Worm (Caenorhabditis elegans) whole organism, L1 larva: ENCODE measurements around the gene nuo-5.
A peak's percentile ranks its signal among the peaks of the same experiment; 100 is the strongest.

Experiments used
- C04F5.9 ChIP-seq: sonication (generic microtip); optimal IDR thresholded peaks from 2 replicates; lab custom pipeline; 2016; ENCODE audit warnings: missing genetic modification characterization, missing compliant biosample characterization
- F16B12.6 ChIP-seq: fragments of 150-350 bp; optimal IDR thresholded peaks from 2 replicates; lab custom pipeline; 2014; ENCODE audit warnings: missing biosample characterization, missing genetic modification characterization
- Y116A8C.19 ChIP-seq: sonication (generic microtip); optimal IDR thresholded peaks from 2 replicates; lab custom pipeline; 2016; ENCODE audit warnings: missing compliant biosample characterization, missing genetic modification characterization, borderline replicate concordance
- aha-1 ChIP-seq: fragments of 150-350 bp; optimal IDR thresholded peaks from 2 replicates; lab custom pipeline; 2014; ENCODE audit warnings: missing biosample characterization, missing genetic modification characterization
- alr-1 ChIP-seq: fragments of 200-800 bp; sonication (Bioruptor generic); optimal IDR thresholded peaks from 2 replicates; lab custom pipeline; 2018; ENCODE audit warnings: borderline replicate concordance, mild to moderate bottlenecking, missing genetic modification characterization, missing compliant biosample characterization
- aly-2 ChIP-seq: fragments of 150-350 bp; optimal IDR thresholded peaks from 2 replicates; lab custom pipeline; 2014; ENCODE audit warnings: missing biosample characterization, missing genetic modification characterization
- ama-1 ChIP-seq: fragments of 150-350 bp; optimal IDR thresholded peaks from 2 replicates; lab custom pipeline; 2014
- blmp-1 ChIP-seq: fragments of 150-350 bp; optimal IDR thresholded peaks from 2 replicates; lab custom pipeline; 2014; ENCODE audit warnings: missing biosample characterization, missing genetic modification characterization
- ceh-8 ChIP-seq: fragments of 200-800 bp; sonication (Bioruptor generic); optimal IDR thresholded peaks from 2 replicates; lab custom pipeline; 2018; ENCODE audit warnings: mild to moderate bottlenecking, missing genetic modification characterization, moderate library complexity, missing compliant biosample characterization
- ceh-82 ChIP-seq, 3 experiments: fragments of 150-350 bp in 1 of 3; sonication (generic microtip) in 2 of 3; optimal IDR thresholded peaks; 2 replicates each; lab custom pipeline; 2014 to 2017; ENCODE audit warnings: missing biosample characterization in 3 of 3, missing genetic modification characterization in 3 of 3
- ceh-88 ChIP-seq: fragments of 200-800 bp; sonication (Bioruptor generic); IDR thresholded peaks from 2 replicates; pipeline ENCODE4 v1.3.6; 2022; ENCODE audit warnings: missing genetic modification characterization, missing compliant biosample characterization
- dpl-1 ChIP-seq, 3 experiments: fragments of 150-350 bp in 2 of 3; sonication (generic microtip) in 1 of 3; optimal IDR thresholded peaks; 2 replicates each; lab custom pipeline; 2014 to 2017; ENCODE audit warnings: missing biosample characterization in 3 of 3, missing genetic modification characterization in 3 of 3, missing genetic modification reagents in 3 of 3
- efl-1 ChIP-seq, 4 experiments: fragments of 150-350 bp; optimal IDR thresholded peaks in 3 of 4; peaks in 1 of 4; 1 replicate in 1 of 4; 2 replicates in 3 of 4; lab custom pipeline; 2014; ENCODE audit warnings: missing biosample characterization in 2 of 4, missing genetic modification characterization in 2 of 4, missing genetic modification reagents in 2 of 4
- efl-3 ChIP-seq: fragments of 200-800 bp; sonication (Bioruptor generic); optimal IDR thresholded peaks from 2 replicates; lab custom pipeline; 2018; ENCODE audit warnings: mild to moderate bottlenecking, missing genetic modification characterization, missing compliant biosample characterization
- egl-13 ChIP-seq: sonication (generic microtip); optimal IDR thresholded peaks from 2 replicates; lab custom pipeline; 2016; ENCODE audit warnings: missing genotype, missing genetic modification reagents, missing genetic modification characterization, missing compliant biosample characterization
- egl-27 ChIP-seq, 2 experiments: fragments of 150-350 bp in 1 of 2; sonication (generic microtip); optimal IDR thresholded peaks; 3 replicates each; lab custom pipeline; 2017 to 2018; ENCODE audit warnings: missing biosample characterization in 2 of 2, missing genetic modification characterization in 2 of 2, missing genetic modification reagents in 2 of 2
- elt-2 ChIP-seq: sonication (generic microtip); optimal IDR thresholded peaks from 2 replicates; lab custom pipeline; 2016; ENCODE audit warnings: missing genetic modification characterization, mild to moderate bottlenecking, inconsistent platforms, missing compliant biosample characterization, missing genetic modification reagents
- elt-3 ChIP-seq, 6 experiments: fragments of 150-350 bp in 1 of 6; sonication (generic microtip); optimal IDR thresholded peaks; 2 replicates each; lab custom pipeline; 2017 to 2018; ENCODE audit warnings: missing biosample characterization in 6 of 6, missing genetic modification characterization in 6 of 6, inconsistent platforms in 1 of 6
- fkh-10 ChIP-seq: sonication (generic microtip); optimal IDR thresholded peaks from 2 replicates; lab custom pipeline; 2017; ENCODE audit warnings: missing biosample characterization, missing genetic modification reagents, missing genetic modification characterization
- fkh-4 ChIP-seq: sonication (generic microtip); optimal IDR thresholded peaks from 2 replicates; lab custom pipeline; 2016; ENCODE audit warnings: missing compliant biosample characterization, missing genetic modification characterization, borderline replicate concordance
- fkh-8 ChIP-seq: sonication (generic microtip); optimal IDR thresholded peaks from 2 replicates; lab custom pipeline; 2016; ENCODE audit warnings: mild to moderate bottlenecking, missing genetic modification characterization, missing compliant biosample characterization
- fos-1 ChIP-seq: fragments of 150-350 bp; optimal IDR thresholded peaks from 2 replicates; lab custom pipeline; 2014; ENCODE audit warnings: missing biosample characterization, missing genetic modification characterization
- hlh-17 ChIP-seq: fragments of 200-800 bp; sonication (Bioruptor generic); optimal IDR thresholded peaks from 2 replicates; lab custom pipeline; 2018; ENCODE audit warnings: missing genetic modification characterization, mild to moderate bottlenecking, missing compliant biosample characterization, moderate library complexity, borderline replicate concordance
- hlh-4 ChIP-seq: sonication (generic microtip); optimal IDR thresholded peaks from 2 replicates; lab custom pipeline; 2016; ENCODE audit warnings: mild to moderate bottlenecking, missing genetic modification characterization, missing compliant biosample characterization
- isw-1 ChIP-seq: fragments of 200-800 bp; sonication (Bioruptor generic); IDR thresholded peaks from 2 replicates; pipeline ENCODE4 v1.3.6; 2022; ENCODE audit warnings: missing genetic modification characterization, missing compliant biosample characterization
- lin-14 ChIP-seq: fragments of 200-800 bp; sonication (Bioruptor generic); optimal IDR thresholded peaks from 2 replicates; lab custom pipeline; 2018; ENCODE audit warnings: mild to moderate bottlenecking, missing genetic modification characterization, moderate library complexity, missing compliant biosample characterization
- lin-35 ChIP-seq, 2 experiments: fragments of 150-350 bp; optimal IDR thresholded peaks; 2 replicates each; lab custom pipeline; 2014; ENCODE audit warnings: missing biosample characterization in 2 of 2, missing genetic modification characterization in 2 of 2, missing genetic modification reagents in 2 of 2
- mef-2 ChIP-seq: fragments of 150-350 bp; optimal IDR thresholded peaks from 2 replicates; lab custom pipeline; 2014; ENCODE audit warnings: missing biosample characterization, missing genetic modification characterization
- mep-1 ChIP-seq: fragments of 150-350 bp; optimal IDR thresholded peaks from 2 replicates; lab custom pipeline; 2014; ENCODE audit warnings: missing biosample characterization, missing genetic modification characterization
- nhr-11 ChIP-seq: fragments of 150-350 bp; optimal IDR thresholded peaks from 2 replicates; lab custom pipeline; 2014; ENCODE audit warnings: missing biosample characterization, missing genetic modification characterization
- nhr-19 ChIP-seq: fragments of 200-800 bp; sonication (Bioruptor generic); conservative IDR thresholded peaks from 2 replicates; pipeline ENCODE4 v1.3.6; 2022; ENCODE audit warnings: missing genetic modification characterization, missing compliant biosample characterization
- nhr-20 ChIP-seq: sonication (generic microtip); optimal IDR thresholded peaks from 2 replicates; lab custom pipeline; 2016; ENCODE audit warnings: mild to moderate bottlenecking, missing genetic modification characterization, missing compliant biosample characterization
- nhr-237 ChIP-seq: fragments of 150-350 bp; optimal IDR thresholded peaks from 2 replicates; lab custom pipeline; 2014; ENCODE audit warnings: missing biosample characterization, missing genetic modification characterization
- nhr-47 ChIP-seq: sonication (generic microtip); optimal IDR thresholded peaks from 2 replicates; lab custom pipeline; 2016; ENCODE audit warnings: mild to moderate bottlenecking, missing genetic modification characterization, moderate library complexity, missing compliant biosample characterization
- nhr-71 ChIP-seq: sonication (generic microtip); optimal IDR thresholded peaks from 2 replicates; lab custom pipeline; 2016; ENCODE audit warnings: mild to moderate bottlenecking, missing genetic modification characterization, moderate library complexity, missing compliant biosample characterization
- nhr-84 ChIP-seq: sonication (generic microtip); optimal IDR thresholded peaks from 2 replicates; lab custom pipeline; 2017; ENCODE audit warnings: missing biosample characterization, missing genetic modification characterization
- nhr-85 ChIP-seq: sonication (generic microtip); peaks from one replicate; lab custom pipeline; 2016; ENCODE audit warnings: missing genetic modification characterization, inconsistent platforms, missing compliant biosample characterization
- pax-3 ChIP-seq: fragments of 200-800 bp; sonication (Bioruptor generic); optimal IDR thresholded peaks from 2 replicates; lab custom pipeline; 2018; ENCODE audit warnings: mild to moderate bottlenecking, missing genetic modification characterization, moderate library complexity, missing compliant biosample characterization
- snpc-4 ChIP-seq: fragments of 150-350 bp; optimal IDR thresholded peaks from 2 replicates; lab custom pipeline; 2014; ENCODE audit warnings: missing biosample characterization, missing genetic modification characterization
- snu-23 ChIP-seq: sonication (generic microtip); optimal IDR thresholded peaks from 2 replicates; lab custom pipeline; 2016; ENCODE audit warnings: missing genetic modification characterization, missing compliant biosample characterization
- sox-4 ChIP-seq: sonication (generic microtip); optimal IDR thresholded peaks from 2 replicates; lab custom pipeline; 2016; ENCODE audit warnings: missing genetic modification characterization, missing compliant biosample characterization
- sup-37 ChIP-seq: fragments of 200-800 bp; sonication (Bioruptor generic); optimal IDR thresholded peaks from 2 replicates; lab custom pipeline; 2018; ENCODE audit warnings: mild to moderate bottlenecking, missing genetic modification characterization, missing compliant biosample characterization
- swsn-7 ChIP-seq: sonication (generic microtip); optimal IDR thresholded peaks from 2 replicates; lab custom pipeline; 2016; ENCODE audit warnings: missing genetic modification characterization, missing compliant biosample characterization
- unc-62 ChIP-seq: fragments of 150-350 bp; optimal IDR thresholded peaks from 2 replicates; lab custom pipeline; 2014; ENCODE audit warnings: missing biosample characterization, missing genetic modification reagents, missing genetic modification characterization
- unc-86 ChIP-seq: sonication (generic microtip); optimal IDR thresholded peaks from 2 replicates; lab custom pipeline; 2016; ENCODE audit warnings: missing genetic modification characterization, missing compliant biosample characterization
- unc-98 ChIP-seq: fragments of 200-800 bp; sonication (Bioruptor generic); IDR thresholded peaks from 2 replicates; pipeline ENCODE4 v1.3.6; 2022; ENCODE audit warnings: missing genetic modification characterization, missing compliant biosample characterization
- vab-15 ChIP-seq: sonication (generic microtip); optimal IDR thresholded peaks from 2 replicates; lab custom pipeline; 2017; ENCODE audit warnings: missing genotype, mild to moderate bottlenecking, missing genetic modification characterization, missing compliant biosample characterization
- zip-4 ChIP-seq: fragments of 200-800 bp; sonication (Bioruptor generic); optimal IDR thresholded peaks from 2 replicates; lab custom pipeline; 2018; ENCODE audit warnings: mild to moderate bottlenecking, missing genetic modification characterization, moderate library complexity, missing compliant biosample characterization
- ztf-11 ChIP-seq, 2 experiments: sonication (generic microtip); optimal IDR thresholded peaks; 2 replicates each; lab custom pipeline; 2016 to 2017; ENCODE audit warnings: missing genetic modification characterization in 2 of 2, missing biosample characterization in 1 of 2, missing compliant biosample characterization in 1 of 2
- ztf-4 ChIP-seq: fragments of 150-350 bp; optimal IDR thresholded peaks from 2 replicates; lab custom pipeline; 2014; ENCODE audit warnings: missing biosample characterization, missing genetic modification characterization

The nuo-5 gene

DNA sequence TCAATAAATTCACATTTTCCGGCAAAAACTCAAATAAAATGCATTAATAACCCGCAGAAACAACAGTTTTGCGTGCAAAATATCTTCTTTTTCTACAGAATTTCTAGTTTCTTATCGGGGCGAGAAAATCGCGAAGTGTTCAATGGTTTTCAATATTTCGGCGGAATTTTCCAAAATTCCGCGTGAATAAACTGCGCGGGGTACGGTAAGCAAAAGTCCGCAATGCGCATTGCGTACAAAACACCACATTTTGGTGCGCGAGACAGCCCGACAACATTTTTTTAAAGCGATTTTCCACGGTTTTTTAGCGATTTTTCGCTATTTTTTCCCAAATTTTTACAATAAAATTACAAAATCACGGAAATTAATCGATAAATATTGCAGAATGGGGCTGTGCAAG, 4.4 kb upstream of the nuo-5 start, which contains the start of gene Y45G12B.2 (continued):
- no peak for TF ChIP-seq sup-37 (GFP tag; lab: Kevin White, UChicago)
- TF ChIP-seq unc-86 (tag; lab: Kevin White, UChicago) = peak; percentile 30
- no peak for TF ChIP-seq ama-1
- no peak for TF ChIP-seq elt-2 (tag; lab: Kevin White, UChicago)
- TF ChIP-seq ceh-8 (GFP tag; lab: Kevin White, UChicago) = no peak
- no peak for TF ChIP-seq egl-13 (tag; lab: Kevin White, UChicago)
- TF ChIP-seq vab-15 = no peak
- peak; percentile 74 to 86 for TF ChIP-seq lin-35 (GFP tag; optimal IDR thresholded peaks at IDR 0.05; lab: Kevin White, UChicago)
- no peak for TF ChIP-seq unc-98
- no peak for TF ChIP-seq fkh-10
- no peak for TF ChIP-seq zip-4 (GFP tag; lab: Kevin White, UChicago)
- no peak for TF ChIP-seq hlh-4 (tag; lab: Kevin White, UChicago)
- TF ChIP-seq efl-1 (optimal IDR thresholded peaks at IDR 0.05; lab: Kevin White, UChicago) = peak; percentile 68 to 78
- TF ChIP-seq efl-1 (GFP tag; optimal IDR thresholded peaks at IDR 0.05 in 1 of 2; lab: Kevin White, UChicago) = peak; percentile 82 to 97
- TF ChIP-seq sox-4 (tag; lab: Kevin White, UChicago) = no peak
- peak; percentile 58 for TF ChIP-seq nhr-19 (GFP tag; lab: Robert Waterston, UW)
- TF ChIP-seq fkh-4 (tag; lab: Kevin White, UChicago) = no peak
- no peak for TF ChIP-seq ztf-11 (tag; optimal IDR thresholded peaks at IDR 0.05; lab: Kevin White, UChicago)
- no peak for TF ChIP-seq efl-3 (GFP tag; lab: Kevin White, UChicago)
- TF ChIP-seq isw-1 (GFP tag; lab: Robert Waterston, UW) = peak; percentile 36; the same call in 1 of the 2 replicates
- no peak for TF ChIP-seq nhr-84 (tag; lab: Kevin White, UChicago)
- no peak for TF ChIP-seq ztf-4 (tag; lab: Kevin White, UChicago)
- no peak for TF ChIP-seq egl-27 (tag; optimal IDR thresholded peaks at IDR 0.05; lab: Kevin White, UChicago)
- peak; percentile 70 for TF ChIP-seq nhr-85 (tag; lab: Kevin White, UChicago)
- TF ChIP-seq aha-1 (tag; lab: Kevin White, UChicago) = no peak
- no peak for TF ChIP-seq hlh-17 (GFP tag; lab: Kevin White, UChicago)
- TF ChIP-seq alr-1 (tag; lab: Kevin White, UChicago) = no peak
- TF ChIP-seq mef-2 = no peak
- TF ChIP-seq mep-1 (tag; lab: Kevin White, UChicago) = peak; percentile 84
- peak; percentile 72 for TF ChIP-seq nhr-20 (tag; lab: Kevin White, UChicago)
- TF ChIP-seq aly-2 (tag; lab: Kevin White, UChicago) = peak; percentile 41
- no peak for TF ChIP-seq C04F5.9 (tag; lab: Kevin White, UChicago)
- no peak for TF ChIP-seq ceh-88 (GFP tag; lab: Robert Waterston, UW)
- TF ChIP-seq snu-23 (GFP tag; lab: Kevin White, UChicago) = peak; percentile 84
- peak; percentile 72 for TF ChIP-seq nhr-47
- TF ChIP-seq swsn-7 = peak; percentile 61
- peak; percentile 54 for TF ChIP-seq blmp-1 (tag; lab: Kevin White, UChicago)
- TF ChIP-seq elt-3 (tag; optimal IDR thresholded peaks at IDR 0.05; lab: Kevin White, UChicago) = peak in 1 of 6 experiments; percentile 34
- TF ChIP-seq nhr-11 = no peak
- TF ChIP-seq snpc-4 (tag; lab: Kevin White, UChicago) = peak; percentile 21
- peak; percentile 47 for TF ChIP-seq fkh-8 (tag; lab: Kevin White, UChicago)
- peak; percentile 60 to 88 (median 63) for TF ChIP-seq ceh-82 (tag; optimal IDR thresholded peaks at IDR 0.05; lab: Kevin White, UChicago)
- TF ChIP-seq dpl-1 (GFP tag; optimal IDR thresholded peaks at IDR 0.05; lab: Kevin White, UChicago) = peak; percentile 65 to 82 (median 76)
- peak; percentile 40 for TF ChIP-seq fos-1 (tag; lab: Kevin White, UChicago)
- no peak for TF ChIP-seq lin-14 (GFP tag; lab: Kevin White, UChicago)
- TF ChIP-seq F16B12.6 (tag; lab: Kevin White, UChicago) = peak; percentile 93
- no peak for TF ChIP-seq nhr-237
- no peak for TF ChIP-seq Y116A8C.19 (tag; lab: Kevin White, UChicago)
- TF ChIP-seq unc-62 (GFP tag; lab: Kevin White, UChicago) = no peak
- TF ChIP-seq nhr-71 (tag; lab: Kevin White, UChicago) = peak; percentile 74
- no peak for TF ChIP-seq pax-3 (tag; lab: Kevin White, UChicago)
